Worm (Caenorhabditis elegans): ENCODE results near the gene ssup-72.

ssup-72 gene

ce11 chrII:6749422-6749821 lies 27.0 kb upstream of the ssup-72 start, which contains the start of gene F41G3.10:
Gene F41G3.10, minus strand, starts transcription at chrII:6749522.
- TF ChIP-seq dmd-8 (GFP tag; IDR thresholded peaks at IDR 0.05), result no peak
- no peak for TF ChIP-seq ceh-62 (tag; optimal IDR thresholded peaks at IDR 0.05)
- TF ChIP-seq pqm-1 (tag; optimal IDR thresholded peaks at IDR 0.05), result no peak
- no peak for TF ChIP-seq Y48G9A.11 (GFP tag; IDR thresholded peaks at IDR 0.05)
- TF ChIP-seq tag-97 (GFP tag; IDR thresholded peaks at IDR 0.05), result no peak
- TF ChIP-seq snpc-4 (tag; optimal IDR thresholded peaks at IDR 0.05), result no peak
- TF ChIP-seq daf-16 (GFP tag; optimal IDR thresholded peaks at IDR 0.05), result no peak
- TF ChIP-seq daf-16 (tag; optimal IDR thresholded peaks at IDR 0.05), result no peak
- no peak for TF ChIP-seq nhr-10 (tag; optimal IDR thresholded peaks at IDR 0.05)
- TF ChIP-seq F26F4.8 (GFP tag; conservative IDR thresholded peaks at IDR 0.05), result no peak
- TF ChIP-seq gei-8 (GFP tag; optimal IDR thresholded peaks at IDR 0.05), result no peak
- no peak for TF ChIP-seq hlh-11 (tag; optimal IDR thresholded peaks at IDR 0.05)
- TF ChIP-seq unc-62 (GFP tag; optimal IDR thresholded peaks at IDR 0.05 in 1 of 2), result no peak
- TF ChIP-seq unc-62 (tag; optimal IDR thresholded peaks at IDR 0.05), result no peak
- TF ChIP-seq mdt-29 (GFP tag; IDR thresholded peaks at IDR 0.05), result no peak

- no peak for TF ChIP-seq hlh-30 (tag; optimal IDR thresholded peaks at IDR 0.05; ENCODE audit: insufficient read depth)
- TF ChIP-seq ZK337.2 (GFP tag; IDR thresholded peaks at IDR 0.05), result no peak
- TF ChIP-seq unc-62 (GFP tag; optimal IDR thresholded peaks at IDR 0.05 in 1 of 2), result no peak
- TF ChIP-seq unc-62 (tag; optimal IDR thresholded peaks at IDR 0.05), result no peak
- no peak for TF ChIP-seq Y75B8A.6 (GFP tag; IDR thresholded peaks at IDR 0.05)
- TF ChIP-seq zfp-3 (GFP tag; conservative IDR thresholded peaks at IDR 0.05), result no peak
- no peak for TF ChIP-seq F37D6.2 (tag; optimal IDR thresholded peaks at IDR 0.05)
- no peak for TF ChIP-seq ces-1 (GFP tag; optimal IDR thresholded peaks at IDR 0.05)
- TF ChIP-seq hif-1 (tag; optimal IDR thresholded peaks at IDR 0.05), result no peak
- TF ChIP-seq nhr-41 (GFP tag; IDR thresholded peaks at IDR 0.05), result no peak
- no peak for TF ChIP-seq duxl-1 (tag; optimal IDR thresholded peaks at IDR 0.05; ENCODE audit: poor library complexity)
- TF ChIP-seq zfp-2 (tag; optimal IDR thresholded peaks at IDR 0.05), result no peak
- no peak for TF ChIP-seq zag-1 (tag; optimal IDR thresholded peaks at IDR 0.05)
- no peak for TF ChIP-seq nhr-6 (tag; optimal IDR thresholded peaks at IDR 0.05)
- TF ChIP-seq gei-8 (GFP tag; optimal IDR thresholded peaks at IDR 0.05), result no peak
- no peak for TF ChIP-seq ctbp-1 (GFP tag; IDR thresholded peaks at IDR 0.05)
These were observed 25.5 kb upstream of the ssup-72 start, which contains the start of gene F41G3.20 for ce11 chrII:6750929-6751328. Gene F41G3.20, minus strand, starts transcription at chrII:6751029.

- no peak for TF ChIP-seq daf-16 (GFP tag; optimal IDR thresholded peaks at IDR 0.05)
- no peak for TF ChIP-seq daf-16 (tag; optimal IDR thresholded peaks at IDR 0.05)
- TF ChIP-seq dpl-1 (GFP tag; optimal IDR thresholded peaks at IDR 0.05), result no peak
- TF ChIP-seq hlh-11 (tag; optimal IDR thresholded peaks at IDR 0.05), result no peak
- TF ChIP-seq ZK546.5 (tag; optimal IDR thresholded peaks at IDR 0.05), result no peak
- no peak for TF ChIP-seq arid-1 (GFP tag; conservative IDR thresholded peaks at IDR 0.05)
- no peak for TF ChIP-seq egl-27 (tag; optimal IDR thresholded peaks at IDR 0.05)
- TF ChIP-seq rbr-2 (tag; optimal IDR thresholded peaks at IDR 0.05), result no peak
- no peak for TF ChIP-seq nhr-10 (tag; optimal IDR thresholded peaks at IDR 0.05)
- no peak for TF ChIP-seq lin-15B (tag; optimal IDR thresholded peaks at IDR 0.05)
- no peak for TF ChIP-seq attf-4 (tag; optimal IDR thresholded peaks at IDR 0.05)
- no peak for TF ChIP-seq R02D3.7 (tag; optimal IDR thresholded peaks at IDR 0.05)
- TF ChIP-seq gei-8 (GFP tag; optimal IDR thresholded peaks at IDR 0.05), result no peak
- no peak for TF ChIP-seq F49E8.2 (tag; optimal IDR thresholded peaks at IDR 0.05; ENCODE audit: borderline replicate concordance)
- no peak for TF ChIP-seq mep-1 (tag; optimal IDR thresholded peaks at IDR 0.05)
- TF ChIP-seq egl-43 (GFP tag; IDR thresholded peaks at IDR 0.05), result no peak
- TF ChIP-seq nhr-25 (tag; optimal IDR thresholded peaks at IDR 0.05; ENCODE audit: borderline replicate concordance, insufficient read depth), result no peak
These were observed 24.4 kb upstream of the ssup-72 start, which contains the start of gene F41G3.19 for ce11 chrII:6752027-6752426. Gene F41G3.19, minus strand, starts transcription at chrII:6752127.
